Worm (Caenorhabditis elegans): ENCODE measurements around the gene rev-3.

ce11 chrIII:5798747-5799146 lies 8.3 kb upstream of the rev-3 start, which contains the start of gene ceh-10:
- TF ChIP-seq snpc-4 (tag; optimal IDR thresholded peaks at IDR 0.05) (no peak), mab-5 (tag; optimal IDR thresholded peaks at IDR 0.05) (no peak), lsy-2 (tag; optimal IDR thresholded peaks at IDR 0.05) (no peak), lin-32 (GFP tag; optimal IDR thresholded peaks at IDR 0.05) (no peak), ztf-11 (tag; optimal IDR thresholded peaks at IDR 0.05) (no peak), unc-62 (GFP tag; optimal IDR thresholded peaks at IDR 0.05) (no peak)
